Fruit fly (Drosophila melanogaster) whole organism: ENCODE results near the gene Ptpa.

Experiments
- Dll ChIP-seq: fragments of >200 bp; optimal IDR thresholded peaks from 2 replicates; lab custom pipeline; 2017
- psq ChIP-seq: fragments of >200 bp; optimal IDR thresholded peaks from 2 replicates; lab custom pipeline; 2017
- usp ChIP-seq: fragments of >200 bp; optimal IDR thresholded peaks from 2 replicates; lab custom pipeline; 2017; ENCODE audit warnings: missing biosample characterization, missing genetic modification characterization, mixed read lengths

DNA sequence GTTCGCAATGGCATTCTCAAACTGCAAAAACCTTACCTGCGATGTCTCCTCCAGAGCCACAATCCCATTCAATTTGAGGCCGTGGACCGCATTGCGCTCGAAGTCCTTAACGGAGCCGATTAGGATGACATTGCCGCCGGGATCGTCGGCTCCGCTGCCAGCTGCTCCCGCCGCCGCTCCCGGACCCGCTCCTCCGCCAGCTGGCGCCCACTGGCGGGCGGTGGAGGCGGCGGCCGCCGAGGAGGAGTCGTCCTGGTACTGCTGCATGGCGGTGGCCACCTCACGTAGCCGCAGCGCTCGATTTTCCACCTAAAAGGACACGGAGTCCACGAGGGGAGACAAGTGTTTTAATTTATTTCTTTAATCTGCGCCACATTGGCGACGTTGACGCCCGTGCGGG, 30.9 kb downstream of the Ptpa start:
- TF ChIP-seq usp (no peak), Dll (lab: Kevin White, UChicago) (no peak), psq (lab: Kevin White, UChicago) (no peak)
